Fruit fly (Drosophila melanogaster) whole organism, embryonic: ENCODE results near the gene Acp63F.

Experiments used
- Antp ChIP-seq: fragments of 200-800 bp; sonication (Bioruptor generic); optimal IDR thresholded peaks from 3 replicates; lab custom pipeline; 2016; ENCODE audit warnings: missing biosample characterization, missing genetic modification characterization
- Atf-2 ChIP-seq: fragments of 200-800 bp; sonication (Bioruptor generic); optimal IDR thresholded peaks from 2 replicates; lab custom pipeline; 2016; ENCODE audit warnings: missing biosample characterization, missing genetic modification characterization
- Atf6 ChIP-seq: fragments of 200-800 bp; sonication (Bioruptor generic); IDR thresholded peaks from 2 replicates; pipeline ENCODE4 v1.3.6; 2022; ENCODE audit warnings: missing biosample characterization, missing genetic modification characterization
- Bgb ChIP-seq: fragments of 200-800 bp; sonication (Bioruptor generic); IDR thresholded peaks from 2 replicates; pipeline ENCODE4 v1.3.6; 2022; ENCODE audit warnings: missing biosample characterization, missing genetic modification characterization; ENCODE audit not compliant: partially characterized antibody
- Bteb2 ChIP-seq: fragments of 200-800 bp; sonication (Bioruptor generic); optimal IDR thresholded peaks from 2 replicates; lab custom pipeline; 2016; ENCODE audit warnings: missing biosample characterization, missing genetic modification characterization
- CG10654 ChIP-seq: fragments of 200-800 bp; sonication (Bioruptor generic); optimal IDR thresholded peaks from 2 replicates; lab custom pipeline; 2016; ENCODE audit warnings: missing biosample characterization, missing genetic modification characterization
- CG12155 ChIP-seq: fragments of 200-800 bp; sonication (Bioruptor generic); optimal IDR thresholded peaks from 3 replicates; lab custom pipeline; 2016; ENCODE audit warnings: missing biosample characterization, missing genetic modification characterization
- CG13424 ChIP-seq: fragments of 200-800 bp; sonication (Bioruptor generic); optimal IDR thresholded peaks from 2 replicates; lab custom pipeline; 2019; ENCODE audit warnings: missing biosample characterization, mild to moderate bottlenecking, missing genetic modification characterization, moderate library complexity
- CG16779 ChIP-seq: fragments of 200-800 bp; sonication (Bioruptor generic); IDR thresholded peaks from 2 replicates; pipeline ENCODE4 v1.3.6; 2022; ENCODE audit warnings: missing biosample characterization, missing genetic modification characterization
- CG17829 ChIP-seq: fragments of 200-800 bp; optimal IDR thresholded peaks from 2 replicates; lab custom pipeline; 2019; ENCODE audit warnings: missing biosample characterization, mild to moderate bottlenecking, missing genetic modification characterization, moderate library complexity
- CG1792 ChIP-seq: fragments of 200-800 bp; sonication (Bioruptor generic); optimal IDR thresholded peaks from 2 replicates; lab custom pipeline; 2016; ENCODE audit warnings: missing biosample characterization, missing genetic modification characterization
- CG18764 ChIP-seq: fragments of 200-800 bp; sonication (Bioruptor generic); optimal IDR thresholded peaks from 3 replicates; lab custom pipeline; 2016; ENCODE audit warnings: missing biosample characterization, missing genetic modification characterization
- CG3726 ChIP-seq: fragments of 200-800 bp; sonication (Bioruptor generic); IDR thresholded peaks from 3 replicates; pipeline ENCODE4, ENCODE4 v1.3.6; 2022; ENCODE audit warnings: missing biosample characterization, missing genetic modification characterization
- CG5245 ChIP-seq: fragments of 200-800 bp; sonication (Bioruptor generic); optimal IDR thresholded peaks from 3 replicates; lab custom pipeline; 2016; ENCODE audit warnings: missing biosample characterization, missing genetic modification characterization
- CG6254 ChIP-seq: fragments of 200-800 bp; sonication (Bioruptor generic); optimal IDR thresholded peaks from 3 replicates; lab custom pipeline; 2017; ENCODE audit warnings: mild to moderate bottlenecking, missing biosample characterization, missing genetic modification reagents, missing genetic modification characterization
- CG7839 ChIP-seq: fragments of 200-800 bp; sonication (Bioruptor generic); optimal IDR thresholded peaks from 3 replicates; lab custom pipeline; 2018; ENCODE audit warnings: missing biosample characterization, mild to moderate bottlenecking, missing genetic modification characterization, moderate library complexity
- CG8359 ChIP-seq: fragments of 200-800 bp; sonication (Bioruptor generic); optimal IDR thresholded peaks from 2 replicates; lab custom pipeline; 2017; ENCODE audit warnings: missing biosample characterization, mild to moderate bottlenecking, missing genetic modification characterization, borderline replicate concordance
- CG9817 ChIP-seq: fragments of 200-800 bp; sonication (Bioruptor generic); optimal IDR thresholded peaks from 2 replicates; lab custom pipeline; 2018; ENCODE audit warnings: missing biosample characterization, mild to moderate bottlenecking, missing genetic modification characterization, moderate library complexity
- CHES-1-like ChIP-seq: fragments of 200-800 bp; sonication (Bioruptor generic); optimal IDR thresholded peaks from 2 replicates; lab custom pipeline; 2016; ENCODE audit warnings: missing biosample characterization, missing genetic modification characterization
- CkIIα-i1 ChIP-seq: fragments of 200-800 bp; sonication (Bioruptor generic); IDR thresholded peaks from 2 replicates; pipeline ENCODE4 v1.3.6; 2022; ENCODE audit warnings: missing biosample characterization, missing genetic modification characterization
- H2.0 ChIP-seq: fragments of 200-800 bp; sonication (Bioruptor generic); IDR thresholded peaks from 2 replicates; pipeline ENCODE4 v1.3.6; 2022; ENCODE audit warnings: missing biosample characterization, missing genetic modification characterization
- Hr78 ChIP-seq, 2 experiments: fragments of 200-800 bp in 1 of 2; fragments of >200 bp in 1 of 2; sonication (Bioruptor generic) in 1 of 2; optimal IDR thresholded peaks; 2 replicates each; lab custom pipeline; 2017 to 2019; ENCODE audit warnings: missing biosample characterization in 2 of 2, missing genetic modification characterization in 2 of 2, mild to moderate bottlenecking in 1 of 2, moderate library complexity in 1 of 2
- Lpt ChIP-seq: fragments of >200 bp; optimal IDR thresholded peaks from 2 replicates; lab custom pipeline; 2018; ENCODE audit warnings: missing biosample characterization, missing genetic modification characterization
- NK7.1 ChIP-seq: fragments of 200-800 bp; sonication (Bioruptor generic); optimal IDR thresholded peaks from 3 replicates; lab custom pipeline; 2016; ENCODE audit warnings: missing biosample characterization, missing genetic modification characterization
- Nf-YB ChIP-seq: fragments of 200-800 bp; sonication (Bioruptor generic); optimal IDR thresholded peaks from 3 replicates; lab custom pipeline; 2019; ENCODE audit warnings: missing biosample characterization, mild to moderate bottlenecking, missing genetic modification characterization, moderate library complexity
- NfI ChIP-seq: fragments of 200-800 bp; sonication (Bioruptor generic); optimal IDR thresholded peaks from 3 replicates; lab custom pipeline; 2018; ENCODE audit warnings: missing biosample characterization, mild to moderate bottlenecking, missing genetic modification characterization, moderate library complexity
- Poxn ChIP-seq: fragments of 200-800 bp; sonication (Bioruptor generic); IDR thresholded peaks from 2 replicates; pipeline ENCODE4 v1.3.6; 2022; ENCODE audit warnings: missing biosample characterization, missing genetic modification characterization
- Sin3A ChIP-seq: fragments of >200 bp; optimal IDR thresholded peaks from 2 replicates; lab custom pipeline; 2018
- Six4 ChIP-seq: fragments of 200-800 bp; sonication (Bioruptor generic); optimal IDR thresholded peaks from 2 replicates; lab custom pipeline; 2016; ENCODE audit warnings: missing biosample characterization, missing genetic modification characterization
- Taf1 ChIP-seq: fragments of 200-800 bp; sonication (Bioruptor generic); IDR thresholded peaks from 2 replicates; pipeline ENCODE4 v1.3.6; 2022; ENCODE audit warnings: missing biosample characterization, missing genetic modification characterization
- Vsx1 ChIP-seq: fragments of 200-800 bp; sonication (Bioruptor generic); optimal IDR thresholded peaks from 2 replicates; lab custom pipeline; 2017; ENCODE audit warnings: missing biosample characterization, mild to moderate bottlenecking, missing genetic modification characterization, missing genetic modification reagents
- ac ChIP-seq: fragments of 200-800 bp; sonication (Bioruptor generic); optimal IDR thresholded peaks from 3 replicates; lab custom pipeline; 2017; ENCODE audit warnings: missing biosample characterization, mild to moderate bottlenecking, missing genetic modification characterization
- ap ChIP-seq: fragments of 200-800 bp; sonication (Bioruptor generic); IDR thresholded peaks from 2 replicates; pipeline ENCODE4 v1.3.6; 2022; ENCODE audit warnings: missing biosample characterization, missing genetic modification characterization
- dimm ChIP-seq: fragments of 200-800 bp; sonication (Bioruptor generic); IDR thresholded peaks from 2 replicates; pipeline ENCODE4 v1.3.6; 2022; ENCODE audit warnings: missing biosample characterization, missing genetic modification characterization
- dm ChIP-seq: fragments of 200-800 bp; sonication (Bioruptor generic); optimal IDR thresholded peaks from 3 replicates; lab custom pipeline; 2016; ENCODE audit warnings: missing biosample characterization, missing genetic modification characterization
- ftz-f1 ChIP-seq: fragments of 200-800 bp; sonication (Bioruptor generic); optimal IDR thresholded peaks from 2 replicates; lab custom pipeline; 2016; ENCODE audit warnings: missing biosample characterization, missing genetic modification characterization
- gem ChIP-seq: fragments of 200-800 bp; sonication (Bioruptor generic); optimal IDR thresholded peaks from 2 replicates; lab custom pipeline; 2019; ENCODE audit warnings: missing biosample characterization, mild to moderate bottlenecking, missing genetic modification characterization, moderate library complexity
- grn ChIP-seq: fragments of 200-800 bp; sonication (Bioruptor generic); optimal IDR thresholded peaks from 3 replicates; lab custom pipeline; 2017; ENCODE audit warnings: missing biosample characterization, missing genetic modification characterization
- gsb-n ChIP-seq: fragments of 200-800 bp; sonication (Bioruptor generic); optimal IDR thresholded peaks from 3 replicates; lab custom pipeline; 2018; ENCODE audit warnings: missing biosample characterization, mild to moderate bottlenecking, missing genetic modification characterization
- inv ChIP-seq: fragments of 200-800 bp; sonication (Bioruptor generic); IDR thresholded peaks from 2 replicates; pipeline ENCODE4 v1.3.6; 2022; ENCODE audit warnings: missing biosample characterization, missing genetic modification characterization; ENCODE audit not compliant: partially characterized antibody
- jing ChIP-seq: fragments of 200-800 bp; sonication (Bioruptor generic); optimal IDR thresholded peaks from 2 replicates; lab custom pipeline; 2018; ENCODE audit warnings: missing biosample characterization, mild to moderate bottlenecking, missing genetic modification characterization
- kni ChIP-seq: fragments of 200-800 bp; sonication (Bioruptor generic); optimal IDR thresholded peaks from 3 replicates; lab custom pipeline; 2017; ENCODE audit warnings: mild to moderate bottlenecking, missing biosample characterization, missing genetic modification reagents, missing genetic modification characterization
- lab ChIP-seq: fragments of 200-800 bp; sonication (Bioruptor generic); optimal IDR thresholded peaks from 3 replicates; lab custom pipeline; 2017; ENCODE audit warnings: missing biosample characterization, missing genetic modification characterization, mild to moderate bottlenecking, moderate library complexity, missing genetic modification reagents
- pita ChIP-seq: fragments of 200-800 bp; sonication (Bioruptor generic); optimal IDR thresholded peaks from 2 replicates; lab custom pipeline; 2017; ENCODE audit warnings: missing biosample characterization, mild to moderate bottlenecking, missing genetic modification characterization
- schlank ChIP-seq: fragments of 200-800 bp; sonication (Bioruptor generic); optimal IDR thresholded peaks from 2 replicates; lab custom pipeline; 2018; ENCODE audit warnings: missing biosample characterization, mild to moderate bottlenecking, missing genetic modification characterization
- scrt ChIP-seq: fragments of 200-800 bp; sonication (Bioruptor generic); optimal IDR thresholded peaks from 2 replicates; lab custom pipeline; 2018; ENCODE audit warnings: missing biosample characterization, mild to moderate bottlenecking, missing genetic modification characterization, moderate library complexity
- sens ChIP-seq: fragments of 200-800 bp; sonication (Bioruptor generic); peaks from one replicate; lab custom pipeline; 2016; ENCODE audit warnings: missing biosample characterization, missing genetic modification characterization
- stc ChIP-seq: fragments of 200-800 bp; sonication (Bioruptor generic); IDR thresholded peaks from 2 replicates; pipeline ENCODE4 v1.3.6; 2022; ENCODE audit warnings: missing biosample characterization, missing genetic modification characterization
- tio ChIP-seq: fragments of 200-800 bp; sonication (Bioruptor generic); optimal IDR thresholded peaks from 2 replicates; lab custom pipeline; 2017; ENCODE audit warnings: missing biosample characterization, missing genetic modification characterization, inconsistent platforms
- unpg ChIP-seq: fragments of 200-800 bp; sonication (Bioruptor generic); optimal IDR thresholded peaks from 3 replicates; lab custom pipeline; 2018; ENCODE audit warnings: missing biosample characterization, mild to moderate bottlenecking, missing genetic modification characterization, moderate library complexity
- zen2 ChIP-seq: fragments of 200-800 bp; sonication (Bioruptor generic); IDR thresholded peaks from 3 replicates; pipeline ENCODE4 v1.3.6; 2022; ENCODE audit warnings: missing biosample characterization, missing genetic modification characterization; ENCODE audit not compliant: partially characterized antibody
- zfh2 ChIP-seq: fragments of 200-800 bp; sonication (Bioruptor generic); optimal IDR thresholded peaks from 2 replicates; lab custom pipeline; 2016; ENCODE audit warnings: missing biosample characterization, missing genetic modification characterization

The Acp63F gene

DNA sequence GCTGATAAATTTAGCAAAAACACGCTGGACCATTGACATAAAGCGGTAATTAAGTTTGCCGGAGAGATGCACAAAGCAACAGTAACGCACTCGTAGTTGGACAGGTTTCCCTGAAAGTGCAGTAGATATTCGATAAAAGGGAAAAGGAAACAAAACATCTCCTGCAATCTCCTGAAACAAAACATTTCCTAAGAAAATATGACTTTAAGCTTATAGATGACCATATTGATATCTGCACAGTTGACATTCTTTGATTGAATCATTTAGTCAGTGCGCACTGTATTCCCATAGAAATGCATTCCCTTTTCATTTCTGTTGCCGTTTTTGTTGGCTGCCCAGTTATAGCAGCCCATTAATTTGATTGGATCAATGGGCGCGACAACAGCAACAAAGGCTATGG is 36.7 kb upstream of the Acp63F start (continued):
- TF ChIP-seq Atf-2 (GFP tag; lab: Kevin White, UChicago) (no peak), Atf6 (GFP tag; lab: Robert Waterston, UW) (no peak), jing (GFP tag; lab: Kevin White, UChicago) (peak; percentile 60), NfI (GFP tag; lab: Kevin White, UChicago) (peak; percentile 44), H2.0 (GFP tag; lab: Robert Waterston, UW) (peak; percentile 24; the same call in 1 of the 2 replicates), Bgb (GFP tag; lab: Robert Waterston, UW) (no peak), grn (no peak), Lpt (GFP tag; lab: Kevin White, UChicago) (no peak), CG7839 (tag; lab: Kevin White, UChicago) (peak; percentile 35), ftz-f1 (GFP tag; lab: Kevin White, UChicago) (no peak), stc (no peak), Vsx1 (GFP tag; lab: Kevin White, UChicago) (no peak), dm (GFP tag; lab: Kevin White, UChicago) (no peak), Nf-YB (peak; percentile 65), ac (GFP tag; lab: Kevin White, UChicago) (no peak), gem (tag; lab: Kevin White, UChicago) (peak; percentile 74), tio (GFP tag; lab: Kevin White, UChicago) (no peak), dimm (GFP tag; lab: Robert Waterston, UW) (no peak), CG10654 (GFP tag; lab: Kevin White, UChicago) (no peak), CG1792 (no peak), CG5245 (no peak), lab (GFP tag; lab: Kevin White, UChicago) (no peak), schlank (no peak), CG18764 (GFP tag; lab: Kevin White, UChicago) (no peak), CG12155 (GFP tag; lab: Kevin White, UChicago) (no peak), CG13424 (tag; lab: Kevin White, UChicago) (peak; percentile 71), zen2 (GFP tag; lab: Robert Waterston, UW) (no peak), ap (peak; percentile 50), Taf1 (GFP tag; lab: Robert Waterston, UW) (no peak), Sin3A (lab: Kevin White, UChicago) (no peak), zfh2 (GFP tag; lab: Kevin White, UChicago) (no peak), CG9817 (tag; lab: Kevin White, UChicago) (peak; percentile 10), sens (GFP tag; lab: Kevin White, UChicago) (peak; percentile 85), kni (GFP tag; lab: Kevin White, UChicago) (no peak), CHES-1-like (GFP tag; lab: Kevin White, UChicago) (peak; percentile 5), inv (GFP tag; lab: Robert Waterston, UW) (no peak), Hr78 (GFP tag; optimal IDR thresholded peaks at IDR 0.05; lab: Kevin White, UChicago) (no peak), Poxn (GFP tag; lab: Robert Waterston, UW) (no peak), CG3726 (no peak), Six4 (GFP tag; lab: Kevin White, UChicago) (no peak), pita (GFP tag; lab: Kevin White, UChicago) (no peak), CG17829 (peak; percentile 34), Bteb2 (no peak), unpg (GFP tag; lab: Kevin White, UChicago) (peak; percentile 67), CG6254 (GFP tag; lab: Kevin White, UChicago) (no peak), Antp (GFP tag; lab: Kevin White, UChicago) (peak; percentile 16), CG8359 (GFP tag; lab: Kevin White, UChicago) (no peak), CkIIα-i1 (GFP tag; lab: Robert Waterston, UW) (no peak), scrt (no peak), gsb-n (tag; lab: Kevin White, UChicago) (peak; percentile 62), CG16779 (GFP tag; lab: Robert Waterston, UW) (no peak), NK7.1 (GFP tag; lab: Kevin White, UChicago) (no peak)
